Worm (Caenorhabditis elegans) whole organism, L2 larva: ENCODE results near the gene lst-4.

Experiments used
- C34F6.9 ChIP-seq: fragments of 150-350 bp; optimal IDR thresholded peaks from 2 replicates; lab custom pipeline; 2014; ENCODE audit warnings: missing biosample characterization, missing genetic modification characterization
- F13H6.1 ChIP-seq: sonication (generic microtip); optimal IDR thresholded peaks from 2 replicates; lab custom pipeline; 2016; ENCODE audit warnings: missing genetic modification characterization, missing compliant biosample characterization
- R02D3.7 ChIP-seq: fragments of 150-350 bp; optimal IDR thresholded peaks from 2 replicates; lab custom pipeline; 2014; ENCODE audit warnings: missing biosample characterization, missing genetic modification characterization
- Y55F3AM.14 ChIP-seq: fragments of 200-800 bp; sonication (Bioruptor generic); optimal IDR thresholded peaks from 2 replicates; lab custom pipeline; 2018; ENCODE audit warnings: mild to moderate bottlenecking, missing genetic modification characterization, missing compliant biosample characterization
- ZK546.5 ChIP-seq: sonication (generic microtip); optimal IDR thresholded peaks from 2 replicates; lab custom pipeline; 2017; ENCODE audit warnings: missing biosample characterization, missing genetic modification characterization
- alr-1 ChIP-seq: fragments of 150-350 bp; optimal IDR thresholded peaks from 2 replicates; lab custom pipeline; 2014; ENCODE audit warnings: missing biosample characterization, missing genetic modification characterization
- aly-2 ChIP-seq: fragments of 150-350 bp; optimal IDR thresholded peaks from 2 replicates; lab custom pipeline; 2014; ENCODE audit warnings: missing biosample characterization, missing genetic modification characterization
- ama-1 ChIP-seq: fragments of 150-350 bp; optimal IDR thresholded peaks from 2 replicates; lab custom pipeline; 2018; ENCODE audit warnings: inconsistent platforms
- blmp-1 ChIP-seq: sonication (generic microtip); optimal IDR thresholded peaks from 2 replicates; lab custom pipeline; 2017; ENCODE audit warnings: missing genetic modification characterization, mild to moderate bottlenecking, missing compliant biosample characterization, antibody characterized with exemption, moderate library complexity; ENCODE audit not compliant: insufficient read depth
- ceh-16 ChIP-seq: fragments of 150-350 bp; optimal IDR thresholded peaks from 2 replicates; lab custom pipeline; 2014; ENCODE audit warnings: missing biosample characterization, missing genetic modification characterization
- ceh-82 ChIP-seq: fragments of 150-350 bp; optimal IDR thresholded peaks from 2 replicates; lab custom pipeline; 2014; ENCODE audit warnings: missing biosample characterization, missing genetic modification characterization
- crh-2 ChIP-seq: sonication (generic microtip); optimal IDR thresholded peaks from 2 replicates; lab custom pipeline; 2017; ENCODE audit warnings: missing biosample characterization, missing genetic modification characterization
- dmd-4 ChIP-seq: sonication (generic microtip); optimal IDR thresholded peaks from 2 replicates; lab custom pipeline; 2017; ENCODE audit warnings: missing biosample characterization, missing genetic modification characterization
- egl-27 ChIP-seq: sonication (generic microtip); optimal IDR thresholded peaks from 3 replicates; lab custom pipeline; 2017; ENCODE audit warnings: missing biosample characterization, missing genetic modification reagents, missing genetic modification characterization
- elt-1 ChIP-seq: fragments of 150-350 bp; optimal IDR thresholded peaks from 2 replicates; lab custom pipeline; 2014; ENCODE audit warnings: missing biosample characterization, missing genetic modification characterization
- elt-3 ChIP-seq: sonication (generic microtip); optimal IDR thresholded peaks from 2 replicates; lab custom pipeline; 2017; ENCODE audit warnings: missing biosample characterization, missing genetic modification characterization
- fos-1 ChIP-seq: fragments of 150-350 bp; optimal IDR thresholded peaks from 2 replicates; lab custom pipeline; 2014; ENCODE audit warnings: missing biosample characterization, missing genetic modification characterization
- gmeb-1 ChIP-seq: fragments of 150-350 bp; optimal IDR thresholded peaks from 2 replicates; lab custom pipeline; 2014; ENCODE audit warnings: missing biosample characterization, missing genetic modification characterization
- lin-11 ChIP-seq: fragments of 150-350 bp; sonication (generic microtip); optimal IDR thresholded peaks from 2 replicates; lab custom pipeline; 2014; ENCODE audit warnings: missing biosample characterization, missing genetic modification characterization, inconsistent platforms, mixed read lengths
- lin-13 ChIP-seq: fragments of 150-350 bp; optimal IDR thresholded peaks from 2 replicates; lab custom pipeline; 2014; ENCODE audit warnings: missing biosample characterization, missing genetic modification reagents, missing genetic modification characterization
- lin-39 ChIP-seq: fragments of 150-350 bp; optimal IDR thresholded peaks from 2 replicates; lab custom pipeline; 2014; ENCODE audit warnings: missing biosample characterization, missing genetic modification reagents, missing genetic modification characterization
- lsy-2 ChIP-seq, 2 experiments: fragments of 150-350 bp in 1 of 2; sonication (generic microtip) in 1 of 2; optimal IDR thresholded peaks; 2 replicates each; lab custom pipeline; 2014 to 2017; ENCODE audit warnings: missing biosample characterization in 2 of 2, missing genetic modification characterization in 2 of 2
- mab-5 ChIP-seq: fragments of 150-350 bp; optimal IDR thresholded peaks from 2 replicates; lab custom pipeline; 2014; ENCODE audit warnings: missing biosample characterization, missing genetic modification characterization
- mbf-1 ChIP-seq: sonication (generic microtip); optimal IDR thresholded peaks from 2 replicates; lab custom pipeline; 2017; ENCODE audit warnings: missing biosample characterization, missing genetic modification characterization
- mdl-1 ChIP-seq, 2 experiments: fragments of 150-350 bp in 1 of 2; sonication (generic microtip) in 1 of 2; optimal IDR thresholded peaks; 2 replicates each; lab custom pipeline; 2017; ENCODE audit warnings: missing biosample characterization in 2 of 2, missing genetic modification characterization in 2 of 2
- nhr-10 ChIP-seq: sonication (generic microtip); optimal IDR thresholded peaks from 2 replicates; lab custom pipeline; 2017; ENCODE audit warnings: missing biosample characterization, missing genetic modification characterization
- nhr-11 ChIP-seq: fragments of 150-350 bp; optimal IDR thresholded peaks from 2 replicates; lab custom pipeline; 2014; ENCODE audit warnings: missing biosample characterization, missing genetic modification characterization
- nhr-12 ChIP-seq: fragments of 150-350 bp; optimal IDR thresholded peaks from 2 replicates; lab custom pipeline; 2014; ENCODE audit warnings: missing biosample characterization, missing genetic modification characterization
- nhr-129 ChIP-seq: fragments of 150-350 bp; optimal IDR thresholded peaks from 2 replicates; lab custom pipeline; 2014; ENCODE audit warnings: missing biosample characterization, missing genetic modification characterization
- nhr-21 ChIP-seq: fragments of 150-350 bp; optimal IDR thresholded peaks from 2 replicates; lab custom pipeline; 2014; ENCODE audit warnings: missing biosample characterization, missing genetic modification characterization
- nhr-23 ChIP-seq: fragments of 150-350 bp; optimal IDR thresholded peaks from 2 replicates; lab custom pipeline; 2014; ENCODE audit warnings: missing biosample characterization, missing genetic modification reagents, missing genetic modification characterization
- nhr-237 ChIP-seq: fragments of 150-350 bp; optimal IDR thresholded peaks from 2 replicates; lab custom pipeline; 2014; ENCODE audit warnings: missing biosample characterization, missing genetic modification characterization
- nhr-25 ChIP-seq: fragments of 150-350 bp; sonication (generic microtip); optimal IDR thresholded peaks from 3 replicates; lab custom pipeline; 2014; ENCODE audit warnings: missing biosample characterization, missing genetic modification characterization
- nhr-6 ChIP-seq: fragments of 150-350 bp; optimal IDR thresholded peaks from 2 replicates; lab custom pipeline; 2014; ENCODE audit warnings: missing biosample characterization, missing genetic modification characterization
- nhr-77 ChIP-seq: fragments of 150-350 bp; optimal IDR thresholded peaks from 2 replicates; lab custom pipeline; 2014; ENCODE audit warnings: missing biosample characterization, missing genetic modification characterization
- peb-1 ChIP-seq: fragments of 150-350 bp; optimal IDR thresholded peaks from 2 replicates; lab custom pipeline; 2014; ENCODE audit warnings: missing biosample characterization, missing genetic modification characterization
- sem-4 ChIP-seq: fragments of 150-350 bp; optimal IDR thresholded peaks from 2 replicates; lab custom pipeline; 2014; ENCODE audit warnings: missing biosample characterization, missing genetic modification reagents, missing genetic modification characterization
- skn-1 ChIP-seq: sonication (generic microtip); optimal IDR thresholded peaks from 2 replicates; lab custom pipeline; 2017; ENCODE audit warnings: missing biosample characterization, missing genetic modification characterization
- sma-3 ChIP-seq: sonication (generic microtip); optimal IDR thresholded peaks from 2 replicates; lab custom pipeline; 2016; ENCODE audit warnings: missing genetic modification reagents, missing genetic modification characterization, missing compliant biosample characterization
- sma-9 ChIP-seq, 2 experiments: fragments of 150-350 bp in 1 of 2; sonication (generic microtip) in 1 of 2; optimal IDR thresholded peaks; 2 replicates each; lab custom pipeline; 2014 to 2016; ENCODE audit warnings: missing genetic modification characterization in 2 of 2, mild to moderate bottlenecking in 1 of 2, missing biosample characterization in 1 of 2, missing compliant biosample characterization in 1 of 2, missing genetic modification reagents in 1 of 2, moderate library complexity in 1 of 2
- snpc-4 ChIP-seq: fragments of 150-350 bp; optimal IDR thresholded peaks from 2 replicates; lab custom pipeline; 2014; ENCODE audit warnings: missing biosample characterization, missing genetic modification characterization
- unc-39 ChIP-seq: fragments of 150-350 bp; optimal IDR thresholded peaks from 2 replicates; lab custom pipeline; 2014; ENCODE audit warnings: missing biosample characterization, missing genetic modification characterization
- unc-55 ChIP-seq: fragments of 150-350 bp; sonication (generic microtip); optimal IDR thresholded peaks from 3 replicates; lab custom pipeline; 2014; ENCODE audit warnings: missing biosample characterization, missing genetic modification reagents, missing genetic modification characterization
- unc-62 ChIP-seq: fragments of 150-350 bp; optimal IDR thresholded peaks from 2 replicates; lab custom pipeline; 2014; ENCODE audit warnings: missing biosample characterization, missing genetic modification reagents, missing genetic modification characterization
- zag-1 ChIP-seq: fragments of 150-350 bp; optimal IDR thresholded peaks from 2 replicates; lab custom pipeline; 2014; ENCODE audit warnings: missing biosample characterization, missing genetic modification characterization
- ztf-1 ChIP-seq: fragments of 200-800 bp; sonication (Bioruptor generic); conservative IDR thresholded peaks from 2 replicates; pipeline ENCODE4 v1.3.6; 2022; ENCODE audit warnings: missing genetic modification characterization, missing compliant biosample characterization
- ztf-11 ChIP-seq: sonication (generic microtip); optimal IDR thresholded peaks from 2 replicates; lab custom pipeline; 2017; ENCODE audit warnings: missing biosample characterization, missing genetic modification characterization
- ztf-4 ChIP-seq: fragments of 150-350 bp; optimal IDR thresholded peaks from 2 replicates; lab custom pipeline; 2014; ENCODE audit warnings: missing biosample characterization, missing genetic modification characterization

Gene lst-4

ce11 chrIV:14070992-14071289 is 1.3 kb upstream of the lst-4 start:
- TF ChIP-seq alr-1 (tag; lab: Kevin White, UChicago) (no peak), nhr-77 (no peak), C34F6.9 (tag; lab: Kevin White, UChicago) (peak; percentile 92), egl-27 (tag; lab: Kevin White, UChicago) (peak; percentile 36), zag-1 (peak; percentile 21), lin-11 (tag; lab: Kevin White, UChicago) (peak; percentile 85), elt-1 (tag; lab: Kevin White, UChicago) (no peak), lsy-2 (tag; optimal IDR thresholded peaks at IDR 0.05; lab: Kevin White, UChicago) (peak; percentile 81 to 92), ceh-82 (tag; lab: Kevin White, UChicago) (no peak), lin-39 (no peak), aly-2 (tag; lab: Kevin White, UChicago) (no peak), peb-1 (tag; lab: Kevin White, UChicago) (no peak), dmd-4 (no peak), skn-1 (tag; lab: Kevin White, UChicago) (no peak), sma-9 (GFP tag; optimal IDR thresholded peaks at IDR 0.05; lab: Kevin White, UChicago) (peak; percentile 69), sma-9 (tag; optimal IDR thresholded peaks at IDR 0.05; lab: Kevin White, UChicago) (no peak), elt-3 (tag; lab: Kevin White, UChicago) (no peak), unc-55 (GFP tag; lab: Kevin White, UChicago) (peak; percentile 96), lin-13 (peak; percentile 91), nhr-11 (tag; lab: Kevin White, UChicago) (no peak), ztf-11 (tag; lab: Kevin White, UChicago) (no peak), Y55F3AM.14 (GFP tag; lab: Kevin White, UChicago) (no peak), R02D3.7 (tag; lab: Kevin White, UChicago) (peak; percentile 33), nhr-129 (peak; percentile 98), ztf-4 (tag; lab: Kevin White, UChicago) (peak; percentile 64), ztf-1 (GFP tag; lab: Robert Waterston, UW) (no peak), F13H6.1 (tag; lab: Kevin White, UChicago) (peak; percentile 85), gmeb-1 (tag; lab: Kevin White, UChicago) (peak; percentile 83), nhr-6 (tag; lab: Kevin White, UChicago) (no peak), ZK546.5 (tag; lab: Kevin White, UChicago) (peak; percentile 49), mab-5 (tag; lab: Kevin White, UChicago) (peak; percentile 80), nhr-10 (tag; lab: Kevin White, UChicago) (no peak), snpc-4 (peak; percentile 39), sem-4 (tag; lab: Kevin White, UChicago) (peak; percentile 23), fos-1 (tag; lab: Kevin White, UChicago) (peak; percentile 49), ama-1 (lab: Kevin White, UChicago) (peak; percentile 25), nhr-237 (tag; lab: Kevin White, UChicago) (no peak), nhr-25 (tag; lab: Kevin White, UChicago) (peak; percentile 84), unc-62 (GFP tag; lab: Kevin White, UChicago) (no peak), mdl-1 (tag; optimal IDR thresholded peaks at IDR 0.05; lab: Kevin White, UChicago) (peak in 1 of 2 experiments; percentile 29), ceh-16 (tag; lab: Kevin White, UChicago) (no peak), nhr-21 (peak; percentile 75), crh-2 (tag; lab: Kevin White, UChicago) (peak; percentile 87), nhr-23 (tag; lab: Kevin White, UChicago) (no peak), mbf-1 (tag; lab: Kevin White, UChicago) (no peak), unc-39 (no peak), nhr-12 (tag; lab: Kevin White, UChicago) (no peak), blmp-1 (tag; lab: Kevin White, UChicago) (peak; percentile 35), sma-3 (GFP tag; lab: Kevin White, UChicago) (peak; percentile 62)
